Fruit fly (Drosophila melanogaster): ENCODE results near the gene Vps52.

- TF ChIP-seq Dll (optimal IDR thresholded peaks at IDR 0.05) (no peak), usp (GFP tag; optimal IDR thresholded peaks at IDR 0.05) (no peak), CG8478 (optimal IDR thresholded peaks at IDR 0.05) (no peak), pan (optimal IDR thresholded peaks at IDR 0.05) (no peak), EcR (GFP tag; optimal IDR thresholded peaks at IDR 0.05) (no peak)
These were observed 44.6 kb downstream of the Vps52 start for dm6 chr2L:5479128-5479527.
